Worm (Caenorhabditis elegans) whole organism, L4/young adult: ENCODE data around the gene Y67A10A.3.

Experiments used
- dao-5 ChIP-seq: sonication (generic microtip); optimal IDR thresholded peaks from 2 replicates; lab custom pipeline; 2016; ENCODE audit warnings: missing genotype, missing genetic modification characterization, moderate library complexity, missing compliant biosample characterization
- him-1 ChIP-seq: sonication (generic microtip); optimal IDR thresholded peaks from 2 replicates; lab custom pipeline; 2016; ENCODE audit warnings: missing genotype, missing genetic modification reagents, missing genetic modification characterization, missing compliant biosample characterization

ce11 chrIV:14339657-14340056 is 5.4 kb upstream of the Y67A10A.3 start, which contains the start of gene Y67A10A.11:
- TF ChIP-seq him-1 (tag; lab: Kevin White, UChicago) (no peak), dao-5 (no peak)
